Fruit fly (Drosophila melanogaster) whole organism, adult: ENCODE measurements around the gene CG9213.
A peak's percentile ranks its signal among the peaks of the same experiment; 100 is the strongest.

Experiments used
- kay ChIP-seq: fragments of 200-800 bp; sonication (Bioruptor generic); peaks from one replicate; lab custom pipeline; 2016; ENCODE audit warnings: missing biosample characterization, missing genetic modification characterization, borderline replicate concordance
- tj ChIP-seq: fragments of 200-800 bp; sonication (Bioruptor generic); optimal IDR thresholded peaks from 3 replicates; lab custom pipeline; 2017; ENCODE audit warnings: missing biosample characterization, mild to moderate bottlenecking, missing genetic modification characterization, moderate library complexity

The CG9213 gene

dm6 chrX:15522426-15523153, 51.7 kb downstream of the CG9213 start:
- TF ChIP-seq tj (GFP tag; lab: Kevin White, UChicago) (peak; percentile 14), kay (GFP tag; lab: Kevin White, UChicago) (no peak)
